Worm (Caenorhabditis elegans) whole organism, L1 larva: ENCODE results near the gene clec-160.

ENCODE experiments used
- ceh-88 ChIP-seq: fragments of 200-800 bp; sonication (Bioruptor generic); IDR thresholded peaks from 2 replicates; pipeline ENCODE4 v1.3.6; 2022; ENCODE audit warnings: missing genetic modification characterization, missing compliant biosample characterization
- elt-3 ChIP-seq, 6 experiments: fragments of 150-350 bp in 1 of 6; sonication (generic microtip); optimal IDR thresholded peaks; 2 replicates each; lab custom pipeline; 2017 to 2018; ENCODE audit warnings: missing biosample characterization in 6 of 6, missing genetic modification characterization in 6 of 6, inconsistent platforms in 1 of 6
- ets-5 ChIP-seq: fragments of 200-800 bp; sonication (Bioruptor generic); IDR thresholded peaks from 2 replicates; pipeline ENCODE4 v1.3.6; 2022; ENCODE audit warnings: missing genetic modification characterization, missing compliant biosample characterization
- fkh-8 ChIP-seq: sonication (generic microtip); optimal IDR thresholded peaks from 2 replicates; lab custom pipeline; 2016; ENCODE audit warnings: mild to moderate bottlenecking, missing genetic modification characterization, missing compliant biosample characterization
- lin-39 ChIP-seq: fragments of 150-350 bp; optimal IDR thresholded peaks from 2 replicates; lab custom pipeline; 2014; ENCODE audit warnings: missing biosample characterization, missing genetic modification reagents, missing genetic modification characterization
- lir-3 ChIP-seq: sonication (generic microtip); optimal IDR thresholded peaks from 2 replicates; lab custom pipeline; 2016; ENCODE audit warnings: mild to moderate bottlenecking, missing genetic modification characterization, moderate library complexity, missing compliant biosample characterization; ENCODE audit not compliant: poor library complexity
- lsy-2 ChIP-seq, 2 experiments: fragments of 150-350 bp; optimal IDR thresholded peaks; 2 replicates each; lab custom pipeline; 2014; ENCODE audit warnings: missing biosample characterization in 2 of 2, missing genetic modification characterization in 2 of 2
- nhr-11 ChIP-seq: fragments of 150-350 bp; optimal IDR thresholded peaks from 2 replicates; lab custom pipeline; 2014; ENCODE audit warnings: missing biosample characterization, missing genetic modification characterization
- nhr-47 ChIP-seq: sonication (generic microtip); optimal IDR thresholded peaks from 2 replicates; lab custom pipeline; 2016; ENCODE audit warnings: mild to moderate bottlenecking, missing genetic modification characterization, moderate library complexity, missing compliant biosample characterization
- nhr-76 ChIP-seq: sonication (generic microtip); optimal IDR thresholded peaks from 2 replicates; lab custom pipeline; 2017; ENCODE audit warnings: missing biosample characterization, missing genetic modification characterization
- snpc-4 ChIP-seq: fragments of 150-350 bp; optimal IDR thresholded peaks from 2 replicates; lab custom pipeline; 2014; ENCODE audit warnings: missing biosample characterization, missing genetic modification characterization
- ztf-11 ChIP-seq, 2 experiments: sonication (generic microtip); optimal IDR thresholded peaks; 2 replicates each; lab custom pipeline; 2016 to 2017; ENCODE audit warnings: missing genetic modification characterization in 2 of 2, missing biosample characterization in 1 of 2, missing compliant biosample characterization in 1 of 2

DNA sequence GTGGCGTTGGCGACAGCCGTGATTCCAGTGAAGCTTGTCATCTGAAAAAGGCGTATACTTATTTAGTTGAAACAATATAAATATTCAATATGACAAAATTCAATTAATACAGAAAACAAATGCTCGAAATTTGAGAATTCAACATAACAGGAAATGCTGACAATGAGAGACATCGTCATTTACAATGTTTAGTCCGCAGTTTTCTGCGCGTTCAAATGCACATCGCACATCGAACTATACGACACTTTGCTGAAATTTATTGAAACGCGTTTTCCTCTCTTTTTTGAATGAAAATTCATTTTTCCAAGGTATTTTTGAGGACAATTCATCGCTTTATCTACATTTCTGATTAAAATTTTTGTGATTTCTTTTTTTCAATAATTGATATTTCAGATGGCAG lies 31.7 kb downstream of the clec-160 start, which contains the start of the genes pbs-6 and cids-1:
- TF ChIP-seq ets-5 (GFP tag; lab: Robert Waterston, UW) (no peak), elt-3 (tag; optimal IDR thresholded peaks at IDR 0.05; lab: Kevin White, UChicago) (no peak), snpc-4 (tag; lab: Kevin White, UChicago) (no peak), nhr-47 (tag; lab: Kevin White, UChicago) (peak; percentile 0), nhr-76 (no peak), lsy-2 (tag; optimal IDR thresholded peaks at IDR 0.05; lab: Kevin White, UChicago) (peak; percentile 22 to 64), ceh-88 (no peak), fkh-8 (tag; lab: Kevin White, UChicago) (no peak), nhr-11 (tag; lab: Kevin White, UChicago) (no peak), lir-3 (no peak), lin-39 (no peak), ztf-11 (tag; optimal IDR thresholded peaks at IDR 0.05; lab: Kevin White, UChicago) (no peak)
